Worm (Caenorhabditis elegans): ENCODE results near the gene E02C12.11.

DNA sequence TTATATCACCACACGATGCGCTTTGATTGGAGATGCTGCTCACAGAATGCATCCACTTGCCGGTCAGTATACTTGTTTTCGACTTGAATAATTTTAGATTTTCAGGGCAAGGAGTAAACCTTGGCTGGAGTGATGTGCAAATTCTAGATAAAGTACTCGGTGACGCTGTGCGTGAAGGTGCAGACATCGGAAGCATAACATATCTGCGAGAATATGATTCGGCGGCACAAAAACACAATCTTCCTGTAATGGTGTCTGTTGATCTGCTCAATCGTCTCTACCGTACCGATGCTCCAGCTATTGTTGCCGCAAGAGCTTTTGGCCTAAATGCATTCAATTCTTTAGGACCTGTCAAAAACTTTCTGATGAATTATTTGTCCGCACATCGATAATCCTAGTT, 41.3 kb downstream of the E02C12.11 start:
- no peak for TF ChIP-seq nhr-12 (tag; optimal IDR thresholded peaks at IDR 0.05)
- TF ChIP-seq elt-1 (tag; optimal IDR thresholded peaks at IDR 0.05; ENCODE audit: borderline replicate concordance, insufficient read depth), result no peak
- TF ChIP-seq ces-1 (GFP tag; optimal IDR thresholded peaks at IDR 0.05), result no peak
- TF ChIP-seq elt-3 (tag; optimal IDR thresholded peaks at IDR 0.05), result no peak
- no peak for TF ChIP-seq snpc-4 (tag; optimal IDR thresholded peaks at IDR 0.05)
- no peak for TF ChIP-seq sem-2 (GFP tag; optimal IDR thresholded peaks at IDR 0.05)
- no peak for TF ChIP-seq nhr-76 (tag; optimal IDR thresholded peaks at IDR 0.05)
- TF ChIP-seq lsy-2 (tag; optimal IDR thresholded peaks at IDR 0.05), result no peak
- no peak for TF ChIP-seq bed-3 (GFP tag; optimal IDR thresholded peaks at IDR 0.05)
